Worm (Caenorhabditis elegans): ENCODE measurements around the gene snx-1.

DNA sequence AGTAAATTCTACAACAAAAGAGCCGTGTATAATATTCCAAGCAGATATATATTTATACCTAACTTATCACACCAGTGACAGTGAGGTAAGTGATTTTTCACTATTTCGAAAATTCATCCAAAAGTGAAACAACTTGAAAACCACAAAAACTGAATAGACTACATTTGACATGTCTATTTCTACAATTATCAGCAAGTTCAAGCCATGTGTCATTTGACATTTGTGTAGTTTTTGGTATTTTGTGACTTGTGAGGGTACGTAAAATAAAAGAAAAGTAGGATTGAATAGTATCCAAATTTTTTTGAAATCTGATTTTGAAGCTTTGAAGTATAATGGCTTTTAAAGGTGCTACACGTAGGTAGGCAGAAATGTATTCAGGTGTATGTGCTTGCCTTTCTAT lies 2.6 kb upstream of the snx-1 start:
- TF ChIP-seq flt-1 (GFP tag; IDR thresholded peaks at IDR 0.05) = no peak
- no peak for TF ChIP-seq cog-1 (tag; optimal IDR thresholded peaks at IDR 0.05)
- no peak for TF ChIP-seq ztf-23 (GFP tag; IDR thresholded peaks at IDR 0.05)
- no peak for TF ChIP-seq ztf-29 (GFP tag; IDR thresholded peaks at IDR 0.05)
- no peak for TF ChIP-seq T22C8.4 (GFP tag; IDR thresholded peaks at IDR 0.05)
- no peak for TF ChIP-seq med-1 (GFP tag; optimal IDR thresholded peaks at IDR 0.05; ENCODE audit: insufficient read depth)
- no peak for TF ChIP-seq tab-1 (GFP tag; IDR thresholded peaks at IDR 0.05)
- TF ChIP-seq klf-2 (GFP tag; conservative IDR thresholded peaks at IDR 0.05) = no peak
- TF ChIP-seq ref-1 (GFP tag; conservative IDR thresholded peaks at IDR 0.05) = no peak
